Fruit fly (Drosophila melanogaster) whole organism, embryonic: ENCODE data around the gene gukh.

Experiments used
- Ada2b ChIP-seq: fragments of 200-800 bp; sonication (Bioruptor generic); IDR thresholded peaks from 2 replicates; pipeline ENCODE4 v1.3.6; 2022; ENCODE audit warnings: missing biosample characterization, missing genetic modification characterization
- Aef1 ChIP-seq: fragments of 200-800 bp; sonication (Bioruptor generic); IDR thresholded peaks from 3 replicates; pipeline ENCODE4 v1.3.6; 2022; ENCODE audit warnings: missing biosample characterization, missing genetic modification characterization
- Blimp-1 ChIP-seq: fragments of 200-800 bp; sonication (Bioruptor generic); optimal IDR thresholded peaks from 3 replicates; lab custom pipeline; 2018; ENCODE audit warnings: missing biosample characterization, missing genetic modification characterization, mild to moderate bottlenecking, moderate library complexity, missing genetic modification reagents
- CG11398 ChIP-seq: fragments of 200-800 bp; sonication (Bioruptor generic); optimal IDR thresholded peaks from 2 replicates; lab custom pipeline; 2016; ENCODE audit warnings: missing biosample characterization, missing genetic modification characterization
- CG11504 ChIP-seq: fragments of 200-800 bp; sonication (Bioruptor generic); optimal IDR thresholded peaks from 3 replicates; lab custom pipeline; 2019; ENCODE audit warnings: missing biosample characterization, mild to moderate bottlenecking, missing genetic modification characterization, moderate library complexity
- CG12769 ChIP-seq: fragments of 200-800 bp; sonication (Bioruptor generic); optimal IDR thresholded peaks from 2 replicates; lab custom pipeline; 2019; ENCODE audit warnings: missing biosample characterization, mild to moderate bottlenecking, missing genetic modification characterization, moderate library complexity
- CG14667 ChIP-seq: fragments of 200-800 bp; sonication (Bioruptor generic); IDR thresholded peaks from 2 replicates; pipeline ENCODE4 v1.3.6; 2022; ENCODE audit warnings: missing biosample characterization, missing genetic modification characterization
- CG15269 ChIP-seq: fragments of 200-800 bp; sonication (Bioruptor generic); optimal IDR thresholded peaks from 2 replicates; lab custom pipeline; 2018; ENCODE audit warnings: missing biosample characterization, mild to moderate bottlenecking, missing genetic modification characterization, moderate library complexity
- CG17186 ChIP-seq: fragments of 200-800 bp; sonication (Bioruptor generic); optimal IDR thresholded peaks from 3 replicates; lab custom pipeline; 2017; ENCODE audit warnings: missing biosample characterization, missing genetic modification reagents, missing genetic modification characterization
- CG2875 ChIP-seq: fragments of 200-800 bp; sonication (Bioruptor generic); optimal IDR thresholded peaks from 2 replicates; lab custom pipeline; 2017; ENCODE audit warnings: missing biosample characterization, mild to moderate bottlenecking, missing genetic modification characterization, missing genetic modification reagents
- CG30403 ChIP-seq: fragments of 200-800 bp; sonication (Bioruptor generic); optimal IDR thresholded peaks from 3 replicates; lab custom pipeline; 2016; ENCODE audit warnings: missing biosample characterization, missing genetic modification characterization
- CG31441 ChIP-seq: fragments of 200-800 bp; sonication (Bioruptor generic); IDR thresholded peaks from 2 replicates; pipeline ENCODE4 v1.3.6; 2022; ENCODE audit warnings: missing biosample characterization, missing genetic modification characterization
- CG32767 ChIP-seq: fragments of 200-800 bp; sonication (Bioruptor generic); IDR thresholded peaks from 2 replicates; pipeline ENCODE4 v1.3.6; 2022; ENCODE audit warnings: missing biosample characterization, missing genetic modification characterization
- CG34224 ChIP-seq: fragments of 200-800 bp; sonication (Bioruptor generic); IDR thresholded peaks from 3 replicates; pipeline ENCODE4 v1.3.6; 2022; ENCODE audit warnings: missing biosample characterization, missing genetic modification characterization; ENCODE audit not compliant: partially characterized antibody
- CG3726 ChIP-seq: fragments of 200-800 bp; sonication (Bioruptor generic); IDR thresholded peaks from 3 replicates; pipeline ENCODE4, ENCODE4 v1.3.6; 2022; ENCODE audit warnings: missing biosample characterization, missing genetic modification characterization
- CG3995 ChIP-seq: fragments of 200-800 bp; sonication (Bioruptor generic); optimal IDR thresholded peaks from 3 replicates; lab custom pipeline; 2016; ENCODE audit warnings: missing biosample characterization, missing genetic modification characterization
- CG4707 ChIP-seq: fragments of 200-800 bp; sonication (Bioruptor generic); optimal IDR thresholded peaks from 2 replicates; lab custom pipeline; 2018; ENCODE audit warnings: missing biosample characterization, mild to moderate bottlenecking, missing genetic modification characterization, moderate library complexity
- CG6272 ChIP-seq: fragments of 200-800 bp; sonication (Bioruptor generic); IDR thresholded peaks from 2 replicates; pipeline ENCODE4 v1.3.6; 2022; ENCODE audit warnings: missing biosample characterization, missing genetic modification characterization
- CG7271 ChIP-seq: fragments of 200-800 bp; sonication (Bioruptor generic); optimal IDR thresholded peaks from 2 replicates; lab custom pipeline; 2018; ENCODE audit warnings: missing biosample characterization, mild to moderate bottlenecking, missing genetic modification characterization, moderate library complexity
- CG8281 ChIP-seq: fragments of 200-800 bp; sonication (Bioruptor generic); optimal IDR thresholded peaks from 2 replicates; lab custom pipeline; 2018; ENCODE audit warnings: missing biosample characterization, mild to moderate bottlenecking, missing genetic modification characterization, moderate library complexity
- CG9797 ChIP-seq: fragments of 200-800 bp; sonication (Bioruptor generic); optimal IDR thresholded peaks from 3 replicates; lab custom pipeline; 2018; ENCODE audit warnings: missing biosample characterization, mild to moderate bottlenecking, missing genetic modification characterization
- Dbx ChIP-seq: fragments of 200-800 bp; sonication (Bioruptor generic); IDR thresholded peaks from 3 replicates; pipeline ENCODE4 v1.3.6; 2022; ENCODE audit warnings: missing biosample characterization, missing genetic modification characterization
- Dek ChIP-seq: fragments of 200-800 bp; sonication (Bioruptor generic); optimal IDR thresholded peaks from 3 replicates; lab custom pipeline; 2019; ENCODE audit warnings: missing biosample characterization, mild to moderate bottlenecking, missing genetic modification characterization, moderate library complexity
- Drgx ChIP-seq: fragments of 200-800 bp; sonication (Bioruptor generic); IDR thresholded peaks from 2 replicates; pipeline ENCODE4 v1.3.6; 2022; ENCODE audit warnings: missing biosample characterization, missing genetic modification characterization
- Med ChIP-seq: fragments of 200-800 bp; sonication (Bioruptor generic); peaks from one replicate; lab custom pipeline; 2016; ENCODE audit warnings: missing biosample characterization, missing genetic modification characterization, mild to moderate bottlenecking, inconsistent platforms, moderate library complexity
- NC2α ChIP-seq: fragments of 200-800 bp; sonication (Bioruptor generic); optimal IDR thresholded peaks from 2 replicates; lab custom pipeline; 2016; ENCODE audit warnings: missing biosample characterization, missing genetic modification characterization
- NK7.1 ChIP-seq: fragments of 200-800 bp; sonication (Bioruptor generic); optimal IDR thresholded peaks from 3 replicates; lab custom pipeline; 2016; ENCODE audit warnings: missing biosample characterization, missing genetic modification characterization
- Nf-YA ChIP-seq: fragments of 200-800 bp; sonication (Bioruptor generic); IDR thresholded peaks from 2 replicates; pipeline ENCODE4 v1.3.6; 2022; ENCODE audit warnings: missing biosample characterization, missing genetic modification characterization
- Tbp ChIP-seq: fragments of >200 bp; optimal IDR thresholded peaks from 2 replicates; lab custom pipeline; 2018; ENCODE audit warnings: missing biosample characterization, missing genetic modification characterization
- Xbp1 ChIP-seq: fragments of 200-800 bp; sonication (Bioruptor generic); optimal IDR thresholded peaks from 3 replicates; lab custom pipeline; 2016; ENCODE audit warnings: missing biosample characterization, mild to moderate bottlenecking, missing genetic modification characterization
- Xrp1 ChIP-seq: fragments of 200-800 bp; sonication (Bioruptor generic); IDR thresholded peaks from 2 replicates; pipeline ENCODE4 v1.3.6; 2022; ENCODE audit warnings: missing biosample characterization, missing genetic modification characterization
- br ChIP-seq: fragments of >200 bp; optimal IDR thresholded peaks from 2 replicates; lab custom pipeline; 2017
- eyg ChIP-seq: fragments of 200-800 bp; sonication (Bioruptor generic); optimal IDR thresholded peaks from 3 replicates; lab custom pipeline; 2016; ENCODE audit warnings: missing biosample characterization, missing genetic modification characterization
- gsb-n ChIP-seq: fragments of 200-800 bp; sonication (Bioruptor generic); optimal IDR thresholded peaks from 3 replicates; lab custom pipeline; 2018; ENCODE audit warnings: missing biosample characterization, mild to moderate bottlenecking, missing genetic modification characterization
- ham ChIP-seq: fragments of 200-800 bp; sonication (Bioruptor generic); IDR thresholded peaks from 2 replicates; pipeline ENCODE4 v1.3.6; 2022; ENCODE audit warnings: missing biosample characterization, missing genetic modification characterization
- hkb ChIP-seq, 2 experiments: fragments of 200-800 bp in 1 of 2; fragments of >200 bp in 1 of 2; sonication (Bioruptor generic) in 1 of 2; IDR thresholded peaks in 1 of 2; optimal IDR thresholded peaks in 1 of 2; 2 replicates each; pipeline versions ENCODE4 v1.3.6 to Lab custom; 2017 to 2022; ENCODE audit warnings: missing biosample characterization in 1 of 2, missing genetic modification characterization in 1 of 2
- jumu ChIP-seq: fragments of 200-800 bp; sonication (Bioruptor generic); optimal IDR thresholded peaks from 3 replicates; lab custom pipeline; 2016; ENCODE audit warnings: missing biosample characterization, missing genetic modification characterization
- lab ChIP-seq: fragments of 200-800 bp; sonication (Bioruptor generic); optimal IDR thresholded peaks from 3 replicates; lab custom pipeline; 2017; ENCODE audit warnings: missing biosample characterization, missing genetic modification characterization, mild to moderate bottlenecking, moderate library complexity, missing genetic modification reagents
- pfk ChIP-seq: fragments of 200-800 bp; sonication (Bioruptor generic); optimal IDR thresholded peaks from 2 replicates; lab custom pipeline; 2018; ENCODE audit warnings: missing biosample characterization, mild to moderate bottlenecking, missing genetic modification characterization, moderate library complexity
- sc ChIP-seq, 3 experiments: fragments of >200 bp in 2 of 3; fragments of 200-800 bp in 1 of 3; sonication (Bioruptor generic) in 1 of 3; optimal IDR thresholded peaks; 2 replicates in 2 of 3; 3 replicates in 1 of 3; lab custom pipeline; 2017; ENCODE audit warnings: mild to moderate bottlenecking in 1 of 3, missing biosample characterization in 1 of 3, missing genetic modification characterization in 1 of 3, missing genetic modification reagents in 1 of 3
- sens ChIP-seq: fragments of 200-800 bp; sonication (Bioruptor generic); peaks from one replicate; lab custom pipeline; 2016; ENCODE audit warnings: missing biosample characterization, missing genetic modification characterization
- seq ChIP-seq: fragments of 200-800 bp; sonication (Bioruptor generic); IDR thresholded peaks from 2 replicates; pipeline ENCODE4 v1.3.6; 2022; ENCODE audit warnings: missing biosample characterization, missing genetic modification characterization
- sima ChIP-seq: fragments of 200-800 bp; sonication (Bioruptor generic); optimal IDR thresholded peaks from 2 replicates; lab custom pipeline; 2016; ENCODE audit warnings: missing biosample characterization, missing genetic modification characterization
- ssp ChIP-seq: fragments of 200-800 bp; sonication (Bioruptor generic); IDR thresholded peaks from 2 replicates; pipeline ENCODE4 v1.3.6; 2022; ENCODE audit warnings: missing biosample characterization, missing genetic modification characterization
- tap ChIP-seq: fragments of 200-800 bp; optimal IDR thresholded peaks from 3 replicates; lab custom pipeline; 2019; ENCODE audit warnings: missing biosample characterization, mild to moderate bottlenecking, missing genetic modification characterization, moderate library complexity
- wek ChIP-seq: fragments of 200-800 bp; sonication (Bioruptor generic); optimal IDR thresholded peaks from 3 replicates; lab custom pipeline; 2018; ENCODE audit warnings: missing biosample characterization, mild to moderate bottlenecking, missing genetic modification characterization, moderate library complexity

Gene gukh

dm6 chr3R:18995556-18996272 lies 11.9 kb downstream of the gukh start (continued):
- TF ChIP-seq CG8281 (tag; lab: Kevin White, UChicago) (peak; percentile 24), Med (GFP tag; lab: Kevin White, UChicago) (peak; percentile 86), Xbp1 (GFP tag; lab: Kevin White, UChicago) (peak; percentile 82), NK7.1 (peak; percentile 56), sens (peak; percentile 96), seq (GFP tag; lab: Robert Waterston, UW) (peak; percentile 55; the same call in 1 of the 2 replicates), CG12769 (tag; lab: Kevin White, UChicago) (peak; percentile 19), eyg (GFP tag; lab: Kevin White, UChicago) (peak; percentile 33), Blimp-1 (GFP tag; lab: Kevin White, UChicago) (peak; percentile 88), CG6272 (GFP tag; lab: Robert Waterston, UW) (0 out of 2 replicates have a peak, but pooled peaks have one; percentile 40), CG14667 (peak; percentile 56; the same call in 1 of the 2 replicates), CG11398 (peak; percentile 39), sima (GFP tag; lab: Kevin White, UChicago) (no peak), CG3995 (no peak), CG30403 (peak; percentile 76), Ada2b (GFP tag; lab: Robert Waterston, UW) (peak; percentile 83), hkb (optimal IDR thresholded peaks at IDR 0.05; lab: Kevin White, UChicago) (no peak), hkb (GFP tag; IDR thresholded peaks at IDR 0.05; lab: Robert Waterston, UW) (peak; percentile 89), CG15269 (tag; lab: Kevin White, UChicago) (peak; percentile 63)

- TF ChIP-seq CG32767 (GFP tag; lab: Robert Waterston, UW) (peak; percentile 75), ssp (no peak), CG2875 (peak; percentile 95), lab (GFP tag; lab: Kevin White, UChicago) (peak; percentile 26), ham (GFP tag; lab: Robert Waterston, UW) (no peak), CG8281 (tag; lab: Kevin White, UChicago) (peak; percentile 64), wek (peak; percentile 91), tap (tag; lab: Kevin White, UChicago) (peak; percentile 26), CG9797 (GFP tag; lab: Kevin White, UChicago) (peak; percentile 10), Drgx (GFP tag; lab: Robert Waterston, UW) (no peak), br (lab: Kevin White, UChicago) (no peak), CG4707 (peak; percentile 94), gsb-n (peak; percentile 86), Dek (tag; lab: Kevin White, UChicago) (peak; percentile 6), pfk (GFP tag; lab: Kevin White, UChicago) (peak; percentile 27), jumu (GFP tag; lab: Kevin White, UChicago) (no peak), Tbp (GFP tag; lab: Kevin White, UChicago) (no peak), CG3726 (GFP tag; lab: Robert Waterston, UW) (no peak), Dbx (no peak), CG7271 (tag; lab: Kevin White, UChicago) (peak; percentile 10), Nf-YA (GFP tag; lab: Robert Waterston, UW) (no peak), NC2α (GFP tag; lab: Kevin White, UChicago) (peak; percentile 85), CG11504 (tag; lab: Kevin White, UChicago) (peak; percentile 49), Xrp1 (GFP tag; lab: Robert Waterston, UW) (peak; percentile 89), CG17186 (GFP tag; lab: Kevin White, UChicago) (peak; percentile 56), CG34224 (GFP tag; lab: Robert Waterston, UW) (no peak), sc (optimal IDR thresholded peaks at IDR 0.05; lab: Kevin White, UChicago) (no peak), sc (GFP tag; optimal IDR thresholded peaks at IDR 0.05; lab: Kevin White, UChicago) (peak; percentile 95), Aef1 (GFP tag; lab: Robert Waterston, UW) (no peak), CG31441 (GFP tag; lab: Robert Waterston, UW) (peak; percentile 74)
Measured at dm6 chr3R:18997388-18998287, 13.8 kb downstream of the gukh start.
